Worm (Caenorhabditis elegans): ENCODE data around the gene Y62H9A.4.

Gene Y62H9A.4

DNA sequence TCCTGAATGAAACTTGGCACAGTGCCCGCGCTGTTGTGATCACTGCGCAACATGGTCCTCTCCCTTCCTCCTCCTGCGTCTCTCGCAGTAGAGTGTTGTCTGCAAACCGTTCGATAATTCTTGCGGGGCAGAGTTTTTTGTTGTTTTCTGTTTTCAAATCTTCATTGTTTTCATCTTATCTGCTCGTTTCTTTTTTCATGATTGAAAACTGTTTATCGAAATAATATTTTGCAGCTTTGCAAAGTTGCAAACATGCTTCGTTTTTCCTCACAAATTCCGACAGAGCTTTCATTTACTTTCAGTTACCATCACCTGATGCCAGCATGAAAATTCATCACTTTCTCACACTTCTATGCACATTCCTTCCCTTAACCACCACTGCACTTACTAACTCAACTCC, 22.7 kb upstream of the Y62H9A.4 start, which contains the start of gene mes-1:
Gene mes-1 (plus strand): TSS at position 301 of the 400 bp plus-strand sequence.
- no peak for TF ChIP-seq flt-1 (GFP tag; IDR thresholded peaks at IDR 0.05)
- no peak for TF ChIP-seq ztf-23 (GFP tag; IDR thresholded peaks at IDR 0.05)
- no peak for TF ChIP-seq tab-1 (GFP tag; IDR thresholded peaks at IDR 0.05)
- no peak for TF ChIP-seq med-1 (GFP tag; optimal IDR thresholded peaks at IDR 0.05; ENCODE audit: insufficient read depth)
- TF ChIP-seq cog-1 (tag; optimal IDR thresholded peaks at IDR 0.05) = no peak
- no peak for TF ChIP-seq klf-2 (GFP tag; conservative IDR thresholded peaks at IDR 0.05)
- no peak for TF ChIP-seq T22C8.4 (GFP tag; IDR thresholded peaks at IDR 0.05)
- TF ChIP-seq ref-1 (GFP tag; conservative IDR thresholded peaks at IDR 0.05) = no peak
- no peak for TF ChIP-seq ztf-29 (GFP tag; IDR thresholded peaks at IDR 0.05)

DNA sequence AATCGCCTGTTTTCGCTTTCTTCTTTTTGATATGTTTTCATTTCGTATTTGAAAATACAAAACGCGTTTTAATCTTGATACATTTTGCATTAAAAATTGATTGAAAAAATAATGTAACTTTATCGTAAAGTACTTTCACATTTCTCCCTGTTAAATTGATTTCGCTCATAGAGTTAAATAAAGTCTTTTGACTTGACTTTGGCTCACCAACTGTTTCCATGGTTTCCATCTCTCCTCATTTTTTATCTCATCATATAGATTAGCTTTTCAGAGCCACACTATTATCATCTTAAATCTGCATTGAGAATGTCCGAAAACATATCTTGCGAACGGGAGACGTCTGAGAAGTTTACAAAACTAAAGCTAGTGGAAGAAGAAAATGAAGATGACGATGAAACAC, 16.6 kb upstream of the Y62H9A.4 start, which contains the start of gene F54F7.10:
Gene F54F7.10 (plus strand): TSS at position 301 of the 400 bp plus-strand sequence.
- TF ChIP-seq klf-2 (GFP tag; conservative IDR thresholded peaks at IDR 0.05) (no peak), ztf-29 (GFP tag; IDR thresholded peaks at IDR 0.05) (no peak), ref-1 (GFP tag; conservative IDR thresholded peaks at IDR 0.05) (no peak), ztf-23 (GFP tag; IDR thresholded peaks at IDR 0.05) (no peak), tab-1 (GFP tag; IDR thresholded peaks at IDR 0.05) (no peak), flt-1 (GFP tag; IDR thresholded peaks at IDR 0.05) (no peak), T22C8.4 (GFP tag; IDR thresholded peaks at IDR 0.05) (no peak), cog-1 (tag; optimal IDR thresholded peaks at IDR 0.05) (no peak), med-1 (GFP tag; optimal IDR thresholded peaks at IDR 0.05; ENCODE audit: insufficient read depth) (no peak)

DNA sequence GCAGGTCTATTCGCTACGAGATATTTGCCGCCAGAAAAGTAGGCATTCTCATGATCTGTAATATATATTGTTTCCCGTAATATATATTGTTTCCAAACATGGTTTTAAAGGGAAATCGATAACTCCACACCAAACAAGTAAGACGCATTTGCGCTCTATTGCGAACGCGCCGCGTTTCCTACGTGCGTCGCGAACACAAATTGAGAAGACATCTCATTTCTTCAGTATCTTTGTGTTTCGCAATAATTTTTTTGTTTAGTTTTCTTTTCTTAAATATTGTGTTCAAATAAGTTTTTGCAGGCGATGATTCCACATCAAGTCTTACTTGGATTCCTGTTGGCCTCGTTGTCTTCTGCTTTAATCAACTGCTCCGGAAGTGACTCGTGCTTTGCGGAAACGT, 14.8 kb upstream of the Y62H9A.4 start, which contains the start of gene F54F7.6:
Gene F54F7.6 (plus strand): TSS at position 301 of the 400 bp plus-strand sequence.
- no peak for TF ChIP-seq flt-1 (GFP tag; IDR thresholded peaks at IDR 0.05)
- no peak for TF ChIP-seq tab-1 (GFP tag; IDR thresholded peaks at IDR 0.05)
- no peak for TF ChIP-seq klf-2 (GFP tag; conservative IDR thresholded peaks at IDR 0.05)
- TF ChIP-seq cog-1 (tag; optimal IDR thresholded peaks at IDR 0.05) = no peak
- TF ChIP-seq ztf-29 (GFP tag; IDR thresholded peaks at IDR 0.05) = no peak

DNA sequence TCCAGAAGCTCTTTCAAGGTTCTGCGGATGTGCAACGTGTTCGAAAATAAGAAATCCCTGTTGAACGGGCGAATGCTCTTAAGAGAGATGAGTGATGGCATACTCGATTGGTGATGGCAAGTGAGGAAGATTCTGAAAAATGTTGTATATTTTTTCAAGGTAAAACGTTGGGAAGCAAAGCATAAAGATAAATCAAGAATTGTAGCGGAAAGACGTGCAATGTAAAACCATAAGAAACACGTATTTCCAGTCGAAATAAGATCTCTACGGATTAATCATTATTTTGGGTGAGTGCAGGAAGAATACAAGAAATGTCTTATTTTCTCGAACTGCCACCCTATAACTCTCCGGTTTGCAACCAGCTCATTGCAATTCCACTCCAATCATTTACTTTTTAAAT, 10.7 kb upstream of the Y62H9A.4 start, which contains the start of gene dot-1.2:
Gene dot-1.2 (minus strand): TSS at position 101 of the 400 bp plus-strand sequence.
- TF ChIP-seq flt-1 (GFP tag; IDR thresholded peaks at IDR 0.05) (no peak), ztf-29 (GFP tag; IDR thresholded peaks at IDR 0.05) (no peak), ref-1 (GFP tag; conservative IDR thresholded peaks at IDR 0.05) (no peak), cog-1 (tag; optimal IDR thresholded peaks at IDR 0.05) (no peak), klf-2 (GFP tag; conservative IDR thresholded peaks at IDR 0.05) (no peak), ztf-23 (GFP tag; IDR thresholded peaks at IDR 0.05) (no peak), tab-1 (GFP tag; IDR thresholded peaks at IDR 0.05) (no peak), T22C8.4 (GFP tag; IDR thresholded peaks at IDR 0.05) (no peak), med-1 (GFP tag; optimal IDR thresholded peaks at IDR 0.05; ENCODE audit: insufficient read depth) (no peak)

DNA sequence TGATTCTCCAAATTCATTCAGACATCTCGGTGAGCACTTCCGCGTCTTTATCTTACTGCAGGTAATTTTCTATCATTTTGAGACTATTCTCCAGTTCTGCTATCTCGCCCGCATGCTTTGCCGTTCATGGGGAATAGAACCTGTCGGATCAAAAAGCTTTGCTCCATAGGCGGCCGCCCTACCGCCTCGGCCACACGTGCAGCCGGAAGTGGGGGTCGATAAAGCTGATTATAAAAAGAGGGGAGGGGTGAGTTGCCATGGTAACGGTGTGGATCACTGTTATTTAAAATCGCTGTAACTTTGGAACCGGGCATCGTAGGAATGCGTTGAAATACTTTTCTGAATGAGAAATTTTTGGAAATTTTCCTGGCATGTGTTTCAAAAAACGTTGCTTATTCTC, 9.5 kb upstream of the Y62H9A.4 start:
- TF ChIP-seq cog-1 (tag; optimal IDR thresholded peaks at IDR 0.05) = no peak
- no peak for TF ChIP-seq tab-1 (GFP tag; IDR thresholded peaks at IDR 0.05)
- no peak for TF ChIP-seq ztf-23 (GFP tag; IDR thresholded peaks at IDR 0.05)
- TF ChIP-seq klf-2 (GFP tag; conservative IDR thresholded peaks at IDR 0.05) = no peak
- no peak for TF ChIP-seq T22C8.4 (GFP tag; IDR thresholded peaks at IDR 0.05)
- no peak for TF ChIP-seq flt-1 (GFP tag; IDR thresholded peaks at IDR 0.05)
- no peak for TF ChIP-seq ref-1 (GFP tag; conservative IDR thresholded peaks at IDR 0.05)
- TF ChIP-seq med-1 (GFP tag; optimal IDR thresholded peaks at IDR 0.05; ENCODE audit: insufficient read depth) = no peak
- no peak for TF ChIP-seq ztf-29 (GFP tag; IDR thresholded peaks at IDR 0.05)

DNA sequence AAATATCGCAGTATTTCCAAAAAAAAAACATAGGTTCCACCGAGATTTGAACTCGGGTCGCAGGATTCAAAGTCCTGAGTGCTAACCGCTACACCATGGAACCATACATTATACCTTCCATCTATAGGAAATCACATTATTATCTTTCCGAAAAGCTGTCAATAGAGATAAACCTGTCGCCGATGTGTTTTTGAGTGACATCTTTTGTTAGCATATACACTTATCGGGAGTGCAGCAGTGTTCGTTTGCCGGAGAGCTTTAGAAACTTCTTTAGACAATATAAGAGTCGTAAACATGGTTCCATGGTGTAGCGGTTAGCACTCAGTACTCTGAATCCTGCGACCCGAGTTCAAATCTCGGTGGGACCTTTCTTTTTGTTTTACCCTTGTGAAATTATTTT, 7.7 kb upstream of the Y62H9A.4 start:
- TF ChIP-seq tab-1 (GFP tag; IDR thresholded peaks at IDR 0.05) = no peak
- no peak for TF ChIP-seq flt-1 (GFP tag; IDR thresholded peaks at IDR 0.05)
- no peak for TF ChIP-seq med-1 (GFP tag; optimal IDR thresholded peaks at IDR 0.05; ENCODE audit: insufficient read depth)
- TF ChIP-seq T22C8.4 (GFP tag; IDR thresholded peaks at IDR 0.05) = no peak
- no peak for TF ChIP-seq klf-2 (GFP tag; conservative IDR thresholded peaks at IDR 0.05)
- TF ChIP-seq ztf-29 (GFP tag; IDR thresholded peaks at IDR 0.05) = no peak
- no peak for TF ChIP-seq ref-1 (GFP tag; conservative IDR thresholded peaks at IDR 0.05)
- TF ChIP-seq cog-1 (tag; optimal IDR thresholded peaks at IDR 0.05) = no peak
- no peak for TF ChIP-seq ztf-23 (GFP tag; IDR thresholded peaks at IDR 0.05)

DNA sequence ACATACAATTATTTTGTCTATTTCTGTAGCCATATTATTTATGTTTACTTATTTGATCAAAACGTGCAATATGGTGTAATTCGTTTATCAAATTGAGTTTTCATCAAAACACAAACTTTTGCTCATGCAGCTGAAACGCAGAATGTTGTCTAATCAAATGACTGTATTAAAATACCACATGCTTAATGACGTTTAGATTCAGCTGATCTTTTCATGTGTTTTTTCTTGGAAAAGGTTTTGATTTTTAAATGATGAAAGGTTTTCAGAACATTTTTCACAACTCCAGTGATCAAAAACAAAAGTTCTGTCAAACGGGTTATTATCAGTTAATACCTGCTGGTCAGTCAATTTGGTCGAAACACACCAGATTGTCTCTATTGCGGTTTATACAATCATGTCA, 4.7 kb upstream of the Y62H9A.4 start, which contains the start of gene Y62H9A.1:
Gene Y62H9A.1 (plus strand): TSS at position 282 of the 400 bp plus-strand sequence.
- no peak for TF ChIP-seq flt-1 (GFP tag; IDR thresholded peaks at IDR 0.05)
- no peak for TF ChIP-seq ref-1 (GFP tag; conservative IDR thresholded peaks at IDR 0.05)
- no peak for TF ChIP-seq ztf-29 (GFP tag; IDR thresholded peaks at IDR 0.05)
- no peak for TF ChIP-seq klf-2 (GFP tag; conservative IDR thresholded peaks at IDR 0.05)
- no peak for TF ChIP-seq med-1 (GFP tag; optimal IDR thresholded peaks at IDR 0.05; ENCODE audit: insufficient read depth)
- TF ChIP-seq cog-1 (tag; optimal IDR thresholded peaks at IDR 0.05) = no peak
- no peak for TF ChIP-seq ztf-23 (GFP tag; IDR thresholded peaks at IDR 0.05)
- no peak for TF ChIP-seq T22C8.4 (GFP tag; IDR thresholded peaks at IDR 0.05)

DNA sequence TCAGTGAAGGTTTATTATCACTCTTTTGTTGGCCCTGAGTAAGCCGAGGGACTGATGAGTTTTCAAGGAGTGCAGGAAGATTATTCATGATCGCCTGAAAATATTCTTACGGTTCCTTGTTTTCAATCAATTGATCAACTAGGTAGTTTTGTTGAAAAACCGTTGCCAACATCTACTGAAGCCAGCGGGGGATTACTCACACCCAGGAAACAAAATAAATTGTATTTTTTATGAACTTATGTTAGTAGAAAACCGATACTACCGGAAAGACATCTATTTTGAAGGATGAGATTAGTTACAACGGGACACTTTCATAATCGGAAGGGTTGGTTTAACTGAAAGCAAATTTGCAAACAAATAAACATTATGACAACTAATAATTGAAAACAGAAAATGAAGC, 1.8 kb upstream of the Y62H9A.4 start, which contains the start of gene Y62H9A.2:
Gene Y62H9A.2 (minus strand): TSS at position 101 of the 400 bp plus-strand sequence.
- TF ChIP-seq med-1 (GFP tag; optimal IDR thresholded peaks at IDR 0.05; ENCODE audit: insufficient read depth) (no peak), cog-1 (tag; optimal IDR thresholded peaks at IDR 0.05) (no peak), T22C8.4 (GFP tag; IDR thresholded peaks at IDR 0.05) (no peak), tab-1 (GFP tag; IDR thresholded peaks at IDR 0.05) (no peak), ztf-23 (GFP tag; IDR thresholded peaks at IDR 0.05) (no peak), ztf-29 (GFP tag; IDR thresholded peaks at IDR 0.05) (no peak), klf-2 (GFP tag; conservative IDR thresholded peaks at IDR 0.05) (no peak), flt-1 (GFP tag; IDR thresholded peaks at IDR 0.05) (no peak), ref-1 (GFP tag; conservative IDR thresholded peaks at IDR 0.05) (no peak)

DNA sequence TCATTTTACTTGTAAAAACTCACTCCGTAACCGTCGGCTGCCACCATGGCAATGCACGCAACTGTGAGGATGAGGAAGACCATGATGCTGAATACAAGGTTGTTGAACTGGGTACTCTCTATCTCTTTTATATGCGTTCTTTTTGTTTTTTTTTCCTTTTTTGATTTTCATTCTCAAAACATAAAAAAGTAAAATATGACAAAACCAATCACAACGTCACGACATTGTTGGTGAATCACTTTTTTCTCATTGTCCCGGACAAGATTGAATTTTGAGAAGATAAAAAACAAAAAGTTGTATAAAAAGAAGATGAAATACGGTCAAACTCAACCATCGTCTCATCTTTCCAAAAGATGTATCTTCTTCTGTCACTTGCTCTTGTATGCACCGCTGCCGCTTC, 2.9 kb downstream of the Y62H9A.4 start, which contains the start of the genes Y62H9A.5 and ule-5:
Gene Y62H9A.5 (minus strand): TSS at position 101 of the 400 bp plus-strand sequence.
Gene ule-5 (plus strand): TSS at position 328 of the 400 bp plus-strand sequence.
- TF ChIP-seq klf-2 (GFP tag; conservative IDR thresholded peaks at IDR 0.05) = no peak
- no peak for TF ChIP-seq ref-1 (GFP tag; conservative IDR thresholded peaks at IDR 0.05)
- no peak for TF ChIP-seq tab-1 (GFP tag; IDR thresholded peaks at IDR 0.05)
- TF ChIP-seq ztf-23 (GFP tag; IDR thresholded peaks at IDR 0.05) = no peak
- TF ChIP-seq med-1 (GFP tag; optimal IDR thresholded peaks at IDR 0.05; ENCODE audit: insufficient read depth) = no peak
- TF ChIP-seq cog-1 (tag; optimal IDR thresholded peaks at IDR 0.05) = no peak
- no peak for TF ChIP-seq ztf-29 (GFP tag; IDR thresholded peaks at IDR 0.05)
- TF ChIP-seq flt-1 (GFP tag; IDR thresholded peaks at IDR 0.05) = no peak
- TF ChIP-seq T22C8.4 (GFP tag; IDR thresholded peaks at IDR 0.05) = no peak
